Fruit fly (Drosophila melanogaster) whole organism, embryonic: ENCODE results near the gene CG10194.
A peak's percentile ranks its signal among the peaks of the same experiment; 100 is the strongest.

Experiments
- B-H1 ChIP-seq: fragments of 200-800 bp; sonication (Bioruptor generic); IDR thresholded peaks from 3 replicates; pipeline ENCODE4 v1.3.6; 2022; ENCODE audit warnings: missing biosample characterization, missing genetic modification characterization
- CG10654 ChIP-seq: fragments of 200-800 bp; sonication (Bioruptor generic); optimal IDR thresholded peaks from 2 replicates; lab custom pipeline; 2016; ENCODE audit warnings: missing biosample characterization, missing genetic modification characterization
- CG11560 ChIP-seq: fragments of 200-800 bp; sonication (Bioruptor generic); IDR thresholded peaks from 3 replicates; pipeline ENCODE4 v1.3.6; 2022; ENCODE audit warnings: missing biosample characterization, missing genetic modification characterization
- CG11723 ChIP-seq: fragments of 200-800 bp; sonication (Bioruptor generic); optimal IDR thresholded peaks from 2 replicates; lab custom pipeline; 2017; ENCODE audit warnings: missing biosample characterization, mild to moderate bottlenecking, missing genetic modification characterization
- CG12155 ChIP-seq: fragments of 200-800 bp; sonication (Bioruptor generic); optimal IDR thresholded peaks from 3 replicates; lab custom pipeline; 2016; ENCODE audit warnings: missing biosample characterization, missing genetic modification characterization
- CG12299 ChIP-seq: fragments of 200-800 bp; sonication (Bioruptor generic); optimal IDR thresholded peaks from 2 replicates; lab custom pipeline; 2018; ENCODE audit warnings: missing biosample characterization, mild to moderate bottlenecking, missing genetic modification characterization
- CG12391 ChIP-seq: fragments of 200-800 bp; sonication (Bioruptor generic); optimal IDR thresholded peaks from 3 replicates; lab custom pipeline; 2018; ENCODE audit warnings: missing biosample characterization, mild to moderate bottlenecking, missing genetic modification characterization, moderate library complexity
- CG17186 ChIP-seq: fragments of 200-800 bp; sonication (Bioruptor generic); optimal IDR thresholded peaks from 3 replicates; lab custom pipeline; 2017; ENCODE audit warnings: missing biosample characterization, missing genetic modification reagents, missing genetic modification characterization
- CG2116 ChIP-seq: fragments of 200-800 bp; sonication (Bioruptor generic); optimal IDR thresholded peaks from 3 replicates; lab custom pipeline; 2018; ENCODE audit warnings: missing biosample characterization, mild to moderate bottlenecking, missing genetic modification characterization
- CG2202 ChIP-seq: fragments of 200-800 bp; sonication (Bioruptor generic); optimal IDR thresholded peaks from 2 replicates; lab custom pipeline; 2018; ENCODE audit warnings: missing biosample characterization, mild to moderate bottlenecking, missing genetic modification characterization
- CG31224 ChIP-seq: fragments of 200-800 bp; sonication (Bioruptor generic); IDR thresholded peaks from 2 replicates; pipeline ENCODE4 v1.3.6; 2022; ENCODE audit warnings: missing biosample characterization, missing genetic modification characterization
- CG32772 ChIP-seq: fragments of 200-800 bp; sonication (Bioruptor generic); IDR thresholded peaks from 2 replicates; pipeline ENCODE4 v1.3.6; 2022; ENCODE audit warnings: missing biosample characterization, missing genetic modification characterization
- CG3281 ChIP-seq: fragments of 200-800 bp; sonication (Bioruptor generic); optimal IDR thresholded peaks from 3 replicates; lab custom pipeline; 2017; ENCODE audit warnings: missing biosample characterization, mild to moderate bottlenecking, missing genetic modification characterization
- CG34224 ChIP-seq: fragments of 200-800 bp; sonication (Bioruptor generic); IDR thresholded peaks from 3 replicates; pipeline ENCODE4 v1.3.6; 2022; ENCODE audit warnings: missing biosample characterization, missing genetic modification characterization; ENCODE audit not compliant: partially characterized antibody
- CG34376 ChIP-seq: fragments of 200-800 bp; sonication (Bioruptor generic); optimal IDR thresholded peaks from 2 replicates; lab custom pipeline; 2018; ENCODE audit warnings: missing biosample characterization, mild to moderate bottlenecking, missing genetic modification characterization
- CG4424 ChIP-seq: fragments of 200-800 bp; sonication (Bioruptor generic); optimal IDR thresholded peaks from 3 replicates; lab custom pipeline; 2016; ENCODE audit warnings: missing biosample characterization, missing genetic modification characterization
- CG4730 ChIP-seq: fragments of 200-800 bp; sonication (Bioruptor generic); IDR thresholded peaks from 2 replicates; pipeline ENCODE4 v1.3.6; 2022; ENCODE audit warnings: missing biosample characterization, missing genetic modification characterization
- CG7357 ChIP-seq: fragments of 200-800 bp; sonication (Bioruptor generic); IDR thresholded peaks from 3 replicates; pipeline ENCODE4 v1.3.6; 2022; ENCODE audit warnings: missing biosample characterization, missing genetic modification characterization
- CG7556 ChIP-seq: fragments of 200-800 bp; sonication (Bioruptor generic); optimal IDR thresholded peaks from 2 replicates; lab custom pipeline; 2017; ENCODE audit warnings: missing biosample characterization, mild to moderate bottlenecking, missing genetic modification characterization
- CG7928 ChIP-seq: fragments of 200-800 bp; sonication (Bioruptor generic); optimal IDR thresholded peaks from 2 replicates; lab custom pipeline; 2017; ENCODE audit warnings: missing biosample characterization, mild to moderate bottlenecking, missing genetic modification characterization
- D19A ChIP-seq: fragments of 200-800 bp; optimal IDR thresholded peaks from 3 replicates; lab custom pipeline; 2019; ENCODE audit warnings: missing biosample characterization, mild to moderate bottlenecking, missing genetic modification characterization, moderate library complexity
- Fer1 ChIP-seq: fragments of 200-800 bp; sonication (Bioruptor generic); optimal IDR thresholded peaks from 2 replicates; lab custom pipeline; 2017; ENCODE audit warnings: missing biosample characterization, mild to moderate bottlenecking, missing genetic modification characterization
- GATAe ChIP-seq: fragments of 200-800 bp; sonication (Bioruptor generic); conservative IDR thresholded peaks from 2 replicates; pipeline ENCODE4 v1.3.6; 2022; ENCODE audit warnings: missing biosample characterization, missing genetic modification characterization
- Hand ChIP-seq: fragments of 200-800 bp; sonication (Bioruptor generic); optimal IDR thresholded peaks from 2 replicates; lab custom pipeline; 2017; ENCODE audit warnings: mild to moderate bottlenecking, missing biosample characterization, missing genetic modification reagents, missing genetic modification characterization
- HmgZ ChIP-seq: fragments of 200-800 bp; sonication (Bioruptor generic); optimal IDR thresholded peaks from 2 replicates; lab custom pipeline; 2018; ENCODE audit warnings: missing biosample characterization, mild to moderate bottlenecking, missing genetic modification characterization
- Hr3 ChIP-seq: fragments of 200-800 bp; sonication (Bioruptor generic); optimal IDR thresholded peaks from 3 replicates; lab custom pipeline; 2016; ENCODE audit warnings: missing biosample characterization, missing genetic modification characterization
- Hr51 ChIP-seq, 2 experiments: fragments of 200-800 bp; sonication (Bioruptor generic); optimal IDR thresholded peaks; 2 replicates in 1 of 2; 3 replicates in 1 of 2; lab custom pipeline; 2016 to 2018; ENCODE audit warnings: missing biosample characterization in 2 of 2, missing genetic modification characterization in 2 of 2, mild to moderate bottlenecking in 1 of 2, moderate library complexity in 1 of 2
- MESR4 ChIP-seq: fragments of 200-800 bp; sonication (Bioruptor generic); optimal IDR thresholded peaks from 2 replicates; lab custom pipeline; 2018; ENCODE audit warnings: missing biosample characterization, mild to moderate bottlenecking, missing genetic modification characterization, moderate library complexity
- Sox102F ChIP-seq: fragments of 200-800 bp; sonication (Bioruptor generic); optimal IDR thresholded peaks from 2 replicates; lab custom pipeline; 2018; ENCODE audit warnings: missing biosample characterization, mild to moderate bottlenecking, missing genetic modification characterization, moderate library complexity
- Ssrp ChIP-seq: fragments of 200-800 bp; sonication (Bioruptor generic); optimal IDR thresholded peaks from 2 replicates; lab custom pipeline; 2018; ENCODE audit warnings: missing biosample characterization, mild to moderate bottlenecking, missing genetic modification characterization, moderate library complexity
- ab ChIP-seq: fragments of 200-800 bp; sonication (Bioruptor generic); optimal IDR thresholded peaks from 2 replicates; lab custom pipeline; 2016; ENCODE audit warnings: missing biosample characterization, missing genetic modification characterization
- aop ChIP-seq: fragments of 200-800 bp; sonication (Bioruptor generic); IDR thresholded peaks from 2 replicates; pipeline ENCODE4 v1.3.6; 2022; ENCODE audit warnings: missing biosample characterization, missing genetic modification characterization
- cg ChIP-seq: fragments of 200-800 bp; sonication (Bioruptor generic); optimal IDR thresholded peaks from 3 replicates; lab custom pipeline; 2019; ENCODE audit warnings: missing biosample characterization, mild to moderate bottlenecking, missing genetic modification characterization, moderate library complexity
- chinmo ChIP-seq: fragments of 200-800 bp; sonication (Bioruptor generic); IDR thresholded peaks from 4 replicates; pipeline ENCODE4 v1.3.6; 2022; ENCODE audit warnings: missing biosample characterization, missing genetic modification characterization; ENCODE audit not compliant: partially characterized antibody
- cwo ChIP-seq: fragments of 200-800 bp; sonication (Bioruptor generic); optimal IDR thresholded peaks from 3 replicates; lab custom pipeline; 2017; ENCODE audit warnings: missing biosample characterization, missing genetic modification characterization, mild to moderate bottlenecking, moderate library complexity, missing genetic modification reagents
- fru ChIP-seq: fragments of >200 bp; optimal IDR thresholded peaks from 2 replicates; lab custom pipeline; 2017
- knrl ChIP-seq: fragments of 200-800 bp; sonication (Bioruptor generic); IDR thresholded peaks from 3 replicates; pipeline ENCODE4 v1.3.6; 2022; ENCODE audit warnings: missing biosample characterization, missing genetic modification characterization; ENCODE audit not compliant: partially characterized antibody
- lmd ChIP-seq: fragments of 200-800 bp; sonication (Bioruptor generic); IDR thresholded peaks from 2 replicates; pipeline ENCODE4 v1.3.6; 2022; ENCODE audit warnings: missing biosample characterization, missing genetic modification characterization
- mam ChIP-seq: fragments of 200-800 bp; sonication (Bioruptor generic); optimal IDR thresholded peaks from 3 replicates; lab custom pipeline; 2016; ENCODE audit warnings: missing biosample characterization, missing genetic modification characterization
- nerfin-1 ChIP-seq: fragments of 200-800 bp; sonication (Bioruptor generic); optimal IDR thresholded peaks from 3 replicates; lab custom pipeline; 2019; ENCODE audit warnings: missing biosample characterization, mild to moderate bottlenecking, missing genetic modification characterization, moderate library complexity
- sc ChIP-seq, 3 experiments: fragments of >200 bp in 2 of 3; fragments of 200-800 bp in 1 of 3; sonication (Bioruptor generic) in 1 of 3; optimal IDR thresholded peaks; 2 replicates in 2 of 3; 3 replicates in 1 of 3; lab custom pipeline; 2017; ENCODE audit warnings: mild to moderate bottlenecking in 1 of 3, missing biosample characterization in 1 of 3, missing genetic modification characterization in 1 of 3, missing genetic modification reagents in 1 of 3
- sisA ChIP-seq: fragments of 200-800 bp; sonication (Bioruptor generic); IDR thresholded peaks from 2 replicates; pipeline ENCODE4 v1.3.6; 2022; ENCODE audit warnings: missing biosample characterization, missing genetic modification characterization
- slbo ChIP-seq: fragments of 200-800 bp; sonication (Bioruptor generic); IDR thresholded peaks from 2 replicates; pipeline ENCODE4 v1.3.6; 2022; ENCODE audit warnings: missing biosample characterization, missing genetic modification characterization
- tgo ChIP-seq: fragments of 200-800 bp; sonication (Bioruptor generic); IDR thresholded peaks from 3 replicates; pipeline ENCODE4 v1.3.6; 2022; ENCODE audit warnings: missing biosample characterization, missing genetic modification characterization
- tin ChIP-seq: fragments of 200-800 bp; sonication (Bioruptor generic); optimal IDR thresholded peaks from 3 replicates; lab custom pipeline; 2016; ENCODE audit warnings: missing biosample characterization, missing genetic modification characterization
- twi ChIP-seq: fragments of 200-800 bp; optimal IDR thresholded peaks from 2 replicates; lab custom pipeline; 2019; ENCODE audit warnings: missing biosample characterization, mild to moderate bottlenecking, missing genetic modification characterization, moderate library complexity
- vvl ChIP-seq: fragments of 200-800 bp; sonication (Bioruptor generic); IDR thresholded peaks from 2 replicates; pipeline ENCODE4 v1.3.6; 2022; ENCODE audit warnings: missing biosample characterization, missing genetic modification characterization
- zfh2 ChIP-seq: fragments of 200-800 bp; sonication (Bioruptor generic); optimal IDR thresholded peaks from 2 replicates; lab custom pipeline; 2016; ENCODE audit warnings: missing biosample characterization, missing genetic modification characterization

CG10194 gene

DNA sequence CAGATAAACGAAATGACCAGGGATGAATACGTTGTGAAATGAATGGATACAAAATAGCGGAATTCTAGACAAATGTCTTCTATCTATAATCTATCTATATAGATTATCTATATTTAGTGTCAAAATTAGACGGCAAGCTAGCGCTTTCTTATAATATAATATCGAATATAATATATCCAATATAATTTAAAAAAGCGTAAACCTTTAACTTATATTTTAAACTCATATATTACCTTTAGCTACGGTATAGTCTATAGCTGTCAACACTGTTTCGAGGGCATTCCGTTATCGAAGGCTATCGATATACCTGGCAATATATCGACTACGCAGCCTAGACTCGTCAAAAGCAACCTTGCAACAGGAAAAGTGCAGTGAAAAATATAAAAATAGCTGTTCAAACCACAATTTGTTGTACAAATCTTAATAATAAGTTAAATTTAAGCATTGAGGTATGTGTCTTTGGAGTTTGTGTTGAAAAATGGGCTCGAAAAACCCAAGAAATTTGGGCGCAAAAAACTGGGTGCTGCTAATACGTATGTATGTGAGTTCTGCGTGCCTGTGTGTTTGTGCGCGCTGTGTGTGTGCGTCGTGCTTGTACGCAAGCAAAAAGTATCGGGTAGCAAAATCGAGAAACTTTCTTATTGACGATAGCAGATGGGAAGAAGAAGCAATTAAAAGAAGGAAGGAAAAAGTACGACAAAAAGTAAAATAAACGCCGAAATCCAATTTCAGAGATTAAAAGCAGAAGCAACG, 3.2 kb upstream of the CG10194 start, which contains the start of the genes swm and Ctu2 (continued):
- TF ChIP-seq CG2202 (tag; lab: Kevin White, UChicago) (peak; percentile 40), tgo (GFP tag; lab: Robert Waterston, UW) (peak; percentile 42; the same call in 2 of the 3 replicates), Hr51 (GFP tag; optimal IDR thresholded peaks at IDR 0.05; lab: Kevin White, UChicago) (no peak), CG7556 (peak; percentile 57), CG12299 (peak; percentile 60), CG11560 (tag; lab: Robert Waterston, UW) (peak; percentile 47; the same call in 2 of the 3 replicates), zfh2 (GFP tag; lab: Kevin White, UChicago) (peak; percentile 7), B-H1 (GFP tag; lab: Robert Waterston, UW) (peak; percentile 22; the same call in 2 of the 3 replicates), CG4424 (GFP tag; lab: Kevin White, UChicago) (peak; percentile 67), twi (tag; lab: Kevin White, UChicago) (peak; percentile 74), fru (lab: Kevin White, UChicago) (no peak), CG3281 (GFP tag; lab: Kevin White, UChicago) (peak; percentile 73), CG7357 (0 out of 3 replicates have a peak, but pooled peaks have one; percentile 36), CG10654 (peak; percentile 14), tin (peak; percentile 61), MESR4 (GFP tag; lab: Kevin White, UChicago) (peak; percentile 96), Sox102F (no peak), sc (optimal IDR thresholded peaks at IDR 0.05; lab: Kevin White, UChicago) (no peak), sc (GFP tag; optimal IDR thresholded peaks at IDR 0.05; lab: Kevin White, UChicago) (no peak), Hand (GFP tag; lab: Kevin White, UChicago) (peak; percentile 52), CG34224 (GFP tag; lab: Robert Waterston, UW) (peak; percentile 71), Ssrp (peak; percentile 70), CG32772 (peak; percentile 35; the same call in 1 of the 2 replicates), CG12155 (GFP tag; lab: Kevin White, UChicago) (peak; percentile 60), lmd (GFP tag; lab: Robert Waterston, UW) (peak; percentile 51), chinmo (0 out of 4 replicates have a peak, but pooled peaks have one; percentile 80), CG2116 (peak; percentile 98), ab (GFP tag; lab: Kevin White, UChicago) (no peak), knrl (peak; percentile 69; the same call in 2 of the 3 replicates), CG4730 (GFP tag; lab: Robert Waterston, UW) (no peak), vvl (peak; percentile 54), slbo (peak; percentile 78), CG17186 (GFP tag; lab: Kevin White, UChicago) (peak; percentile 47), mam (GFP tag; lab: Kevin White, UChicago) (peak; percentile 20), HmgZ (peak; percentile 22), Hr3 (GFP tag; lab: Kevin White, UChicago) (peak; percentile 68), aop (GFP tag; lab: Robert Waterston, UW) (no peak), CG7928 (GFP tag; lab: Kevin White, UChicago) (peak; percentile 88), CG12391 (peak; percentile 83), CG34376 (GFP tag; lab: Kevin White, UChicago) (peak; percentile 19), cwo (GFP tag; lab: Kevin White, UChicago) (peak; percentile 43), sisA (GFP tag; lab: Robert Waterston, UW) (peak; percentile 13; the same call in 1 of the 2 replicates), GATAe (GFP tag; lab: Robert Waterston, UW) (0 out of 2 replicates have a peak, but pooled peaks have one; percentile 24), Fer1 (GFP tag; lab: Kevin White, UChicago) (peak; percentile 74), CG31224 (GFP tag; lab: Robert Waterston, UW) (peak; percentile 36; the same call in 1 of the 2 replicates), nerfin-1 (tag; lab: Kevin White, UChicago) (peak; percentile 72), CG11723 (GFP tag; lab: Kevin White, UChicago) (peak; percentile 18), D19A (tag; lab: Kevin White, UChicago) (no peak), cg (GFP tag; lab: Kevin White, UChicago) (peak; percentile 94)
